Worm (Caenorhabditis elegans) whole organism, mixed stage, embryonic: Measurements from ENCODE around the gene aff-1.
"Not testable (repeated sequence)": the region's sequence is repeated elsewhere in the genome, so short reads cannot be mapped to it uniquely, and the experiment has no call there.

Experiments used
- M03D4.4 ChIP-seq: sonication (generic microtip); optimal IDR thresholded peaks from 2 replicates; lab custom pipeline; 2017; ENCODE audit warnings: mild to moderate bottlenecking, missing genetic modification characterization, missing compliant biosample characterization
- bed-3 ChIP-seq: fragments of 200-800 bp; sonication (Bioruptor generic); optimal IDR thresholded peaks from 3 replicates; lab custom pipeline; 2018; ENCODE audit warnings: mild to moderate bottlenecking, missing genetic modification characterization, moderate library complexity, missing compliant biosample characterization
- blmp-1 ChIP-seq: fragments of 150-350 bp; optimal IDR thresholded peaks from 2 replicates; lab custom pipeline; 2014; ENCODE audit warnings: missing biosample characterization, missing genetic modification characterization
- ceh-39 ChIP-seq: fragments of 150-350 bp; optimal IDR thresholded peaks from 2 replicates; lab custom pipeline; 2014; ENCODE audit warnings: missing biosample characterization, missing genetic modification characterization
- ceh-43 ChIP-seq: fragments of 200-800 bp; sonication (Bioruptor generic); optimal IDR thresholded peaks from 2 replicates; lab custom pipeline; 2018; ENCODE audit warnings: mild to moderate bottlenecking, missing genetic modification characterization, moderate library complexity, missing compliant biosample characterization
- ceh-83 ChIP-seq: fragments of 200-800 bp; sonication (Bioruptor generic); optimal IDR thresholded peaks from 2 replicates; lab custom pipeline; 2018; ENCODE audit warnings: mild to moderate bottlenecking, missing genetic modification characterization, missing compliant biosample characterization
- ces-1 ChIP-seq: fragments of 150-350 bp; optimal IDR thresholded peaks from 2 replicates; lab custom pipeline; 2014; ENCODE audit warnings: missing biosample characterization, missing genetic modification reagents, missing genetic modification characterization
- cnd-1 ChIP-seq: fragments of 200-800 bp; sonication (Bioruptor generic); optimal IDR thresholded peaks from 2 replicates; lab custom pipeline; 2018; ENCODE audit warnings: mild to moderate bottlenecking, missing genetic modification characterization, missing compliant biosample characterization
- drap-1 ChIP-seq: fragments of 200-800 bp; sonication (Bioruptor generic); optimal IDR thresholded peaks from 3 replicates; lab custom pipeline; 2018; ENCODE audit warnings: mild to moderate bottlenecking, missing genetic modification characterization, missing compliant biosample characterization
- elt-1 ChIP-seq: sonication (generic microtip); optimal IDR thresholded peaks from 2 replicates; lab custom pipeline; 2017; ENCODE audit warnings: missing genetic modification characterization, mild to moderate bottlenecking, missing compliant biosample characterization, antibody characterized with exemption, moderate library complexity, borderline replicate concordance; ENCODE audit not compliant: insufficient read depth
- flh-1 ChIP-seq: fragments of 200-800 bp; sonication (Bioruptor generic); optimal IDR thresholded peaks from 2 replicates; lab custom pipeline; 2018; ENCODE audit warnings: mild to moderate bottlenecking, missing genetic modification characterization, moderate library complexity, missing compliant biosample characterization
- ham-2 ChIP-seq: fragments of 200-800 bp; sonication (Bioruptor generic); optimal IDR thresholded peaks from 2 replicates; lab custom pipeline; 2018; ENCODE audit warnings: mild to moderate bottlenecking, missing genetic modification characterization, missing compliant biosample characterization
- hlh-1 ChIP-seq: fragments of 150-350 bp; optimal IDR thresholded peaks from 2 replicates; lab custom pipeline; 2014; ENCODE audit warnings: missing biosample characterization, missing genetic modification reagents, missing genetic modification characterization
- lin-32 ChIP-seq: fragments of 200-800 bp; sonication (Bioruptor generic); optimal IDR thresholded peaks from 2 replicates; lab custom pipeline; 2018; ENCODE audit warnings: mild to moderate bottlenecking, missing genetic modification characterization, missing compliant biosample characterization
- mab-5 ChIP-seq: fragments of 150-350 bp; optimal IDR thresholded peaks from 2 replicates; lab custom pipeline; 2014; ENCODE audit warnings: missing biosample characterization, missing genetic modification characterization
- mep-1 ChIP-seq: fragments of 150-350 bp; optimal IDR thresholded peaks from 2 replicates; lab custom pipeline; 2017; ENCODE audit warnings: missing biosample characterization, missing genetic modification reagents, missing genetic modification characterization, inconsistent platforms
- nhr-12 ChIP-seq: fragments of 150-350 bp; optimal IDR thresholded peaks from 2 replicates; lab custom pipeline; 2014; ENCODE audit warnings: missing biosample characterization, missing genetic modification characterization
- nhr-2 ChIP-seq: fragments of 150-350 bp; optimal IDR thresholded peaks from 2 replicates; lab custom pipeline; 2014; ENCODE audit warnings: missing biosample characterization, missing genetic modification characterization
- nhr-28 ChIP-seq: fragments of 150-350 bp; optimal IDR thresholded peaks from 2 replicates; lab custom pipeline; 2014; ENCODE audit warnings: missing biosample characterization, missing genetic modification characterization
- nhr-76 ChIP-seq: sonication (generic microtip); optimal IDR thresholded peaks from 2 replicates; lab custom pipeline; 2017; ENCODE audit warnings: missing biosample characterization, missing genetic modification characterization
- pha-4 ChIP-seq: fragments of 150-350 bp; optimal IDR thresholded peaks from 2 replicates; lab custom pipeline; 2018; ENCODE audit warnings: missing biosample characterization, missing genetic modification reagents, missing genetic modification characterization
- sem-2 ChIP-seq: fragments of 200-800 bp; sonication (Bioruptor generic); optimal IDR thresholded peaks from 2 replicates; lab custom pipeline; 2018; ENCODE audit warnings: mild to moderate bottlenecking, missing genetic modification characterization, missing compliant biosample characterization
- snpc-4 ChIP-seq: fragments of 150-350 bp; optimal IDR thresholded peaks from 2 replicates; lab custom pipeline; 2014; ENCODE audit warnings: missing biosample characterization, missing genetic modification characterization
- sptf-1 ChIP-seq: sonication (generic microtip); optimal IDR thresholded peaks from 2 replicates; lab custom pipeline; 2017; ENCODE audit warnings: mild to moderate bottlenecking, missing genetic modification characterization, moderate library complexity, missing compliant biosample characterization
- tbx-8 ChIP-seq: fragments of 200-800 bp; sonication (Bioruptor generic); optimal IDR thresholded peaks from 2 replicates; lab custom pipeline; 2018; ENCODE audit warnings: mild to moderate bottlenecking, missing genetic modification characterization, moderate library complexity, missing compliant biosample characterization
- unc-120 ChIP-seq: sonication (generic microtip); optimal IDR thresholded peaks from 2 replicates; lab custom pipeline; 2017; ENCODE audit warnings: missing genetic modification characterization, missing compliant biosample characterization; ENCODE audit not compliant: poor library complexity, severe bottlenecking
- unc-39 ChIP-seq: fragments of 150-350 bp; optimal IDR thresholded peaks from 2 replicates; lab custom pipeline; 2014; ENCODE audit warnings: missing biosample characterization, missing genetic modification characterization
- unc-62 ChIP-seq: fragments of 150-350 bp; optimal IDR thresholded peaks from 2 replicates; lab custom pipeline; 2014; ENCODE audit warnings: missing biosample characterization, missing genetic modification reagents, missing genetic modification characterization
- zip-8 ChIP-seq: fragments of 150-350 bp; optimal IDR thresholded peaks from 2 replicates; lab custom pipeline; 2014; ENCODE audit warnings: missing biosample characterization, missing genetic modification characterization
- ztf-11 ChIP-seq: fragments of 150-350 bp; optimal IDR thresholded peaks from 2 replicates; lab custom pipeline; 2014; ENCODE audit warnings: missing biosample characterization, missing genetic modification characterization

Gene aff-1

ce11 chrII:6863652-6864051, at the start of gene aff-1:
Gene aff-1 (minus strand): TSS chrII:6863752.
- TF ChIP-seq sem-2 (GFP tag; lab: Kevin White, UChicago) (no peak), ham-2 (GFP tag; lab: Kevin White, UChicago) (no peak), ceh-39 (no peak), snpc-4 (tag; lab: Kevin White, UChicago) (no peak), bed-3 (GFP tag; lab: Kevin White, UChicago) (no peak), blmp-1 (tag; lab: Kevin White, UChicago) (no peak), ces-1 (GFP tag; lab: Kevin White, UChicago) (no peak), hlh-1 (tag; lab: Kevin White, UChicago) (no peak), flh-1 (GFP tag; lab: Kevin White, UChicago) (no peak), zip-8 (tag; lab: Kevin White, UChicago) (no peak), tbx-8 (GFP tag; lab: Kevin White, UChicago) (no peak), cnd-1 (tag; lab: Kevin White, UChicago) (no peak), mep-1 (tag; lab: Kevin White, UChicago) (no peak), unc-120 (no peak), nhr-28 (tag; lab: Kevin White, UChicago) (no peak), nhr-76 (tag; lab: Kevin White, UChicago) (no peak)

ce11 chrII:6913309-6913708, 49.8 kb upstream of the aff-1 start, which contains the start of gene cyn-10:
Gene cyn-10 (minus strand): TSS chrII:6913365.
- TF ChIP-seq cnd-1 (tag; lab: Kevin White, UChicago) = peak; percentile 62
- TF ChIP-seq lin-32 (GFP tag; lab: Kevin White, UChicago) = peak; percentile 30
- TF ChIP-seq ces-1 (GFP tag; lab: Kevin White, UChicago) = peak; percentile 37
- peak; percentile 13 for TF ChIP-seq mep-1 (tag; lab: Kevin White, UChicago)
- TF ChIP-seq blmp-1 (tag; lab: Kevin White, UChicago) = no peak
- TF ChIP-seq ceh-43 (GFP tag; lab: Kevin White, UChicago) = no peak
- TF ChIP-seq, all 35 proteins: peak for 4

ce11 chrII:6909568-6910122, 46.1 kb upstream of the aff-1 start, which contains the start of gene asm-1:
Gene asm-1 (plus strand): TSS chrII:6910072.
- TF ChIP-seq unc-120 (no peak), hlh-1 (tag; lab: Kevin White, UChicago) (no peak), nhr-12 (tag; lab: Kevin White, UChicago) (no peak), unc-39 (tag; lab: Kevin White, UChicago) (no peak), blmp-1 (tag; lab: Kevin White, UChicago) (no peak), ceh-83 (GFP tag; lab: Kevin White, UChicago) (no peak)

ce11 chrII:6908689-6909088, 45.1 kb upstream of the aff-1 start:
- TF ChIP-seq bed-3 (GFP tag; lab: Kevin White, UChicago) (no peak), ceh-83 (GFP tag; lab: Kevin White, UChicago) (no peak), mep-1 (tag; lab: Kevin White, UChicago) (no peak), ztf-11 (tag; lab: Kevin White, UChicago) (no peak), ham-2 (GFP tag; lab: Kevin White, UChicago) (no peak), nhr-2 (no peak), unc-62 (GFP tag; lab: Kevin White, UChicago) (no peak), ces-1 (GFP tag; lab: Kevin White, UChicago) (no peak)

ce11 chrII:6907657-6908056, 44.1 kb upstream of the aff-1 start, which contains the start of gene B0252.3:
Gene B0252.3 (minus strand): TSS chrII:6907757.
- TF ChIP-seq ceh-39; nhr-2; lin-32 (GFP tag; lab: Kevin White, UChicago): not testable (repeated sequence)
- TF ChIP-seq, all 35 proteins: peak for 0; not testable (repeated sequence) for 35

- TF ChIP-seq ceh-39 (no peak), mab-5 (tag; lab: Kevin White, UChicago) (no peak), snpc-4 (tag; lab: Kevin White, UChicago) (no peak), pha-4 (tag; lab: Kevin White, UChicago) (no peak), ham-2 (GFP tag; lab: Kevin White, UChicago) (no peak), nhr-2 (no peak), nhr-12 (tag; lab: Kevin White, UChicago) (no peak), elt-1 (tag; lab: Kevin White, UChicago) (no peak), drap-1 (GFP tag; lab: Kevin White, UChicago) (no peak), M03D4.4 (tag; lab: Kevin White, UChicago) (no peak), sptf-1 (tag; lab: Kevin White, UChicago) (no peak), nhr-76 (tag; lab: Kevin White, UChicago) (no peak), unc-62 (GFP tag; lab: Kevin White, UChicago) (no peak), ceh-43 (GFP tag; lab: Kevin White, UChicago) (no peak), unc-120 (no peak)
Observed at ce11 chrII:6901795-6902194, 38.2 kb upstream of the aff-1 start, which contains the start of gene psmd-9. Gene psmd-9 (plus strand): TSS chrII:6902095.
